Worm (Caenorhabditis elegans): Measurements from ENCODE around the gene tag-115.

Gene tag-115

ce11 chrIV:13238943-13239861, at the start of gene tag-115:
tag-115 (minus strand) TSS chrIV:13239414.
- TF ChIP-seq nhr-41 (GFP tag; IDR thresholded peaks at IDR 0.05) (no peak), unc-39 (tag; optimal IDR thresholded peaks at IDR 0.05) (no peak), arid-1 (GFP tag; conservative IDR thresholded peaks at IDR 0.05) (peak; percentile 83), snpc-4 (tag; optimal IDR thresholded peaks at IDR 0.05) (no peak), sdz-12 (GFP tag; optimal IDR thresholded peaks at IDR 0.05) (no peak), lir-3 (tag; optimal IDR thresholded peaks at IDR 0.05) (no peak), Y48G9A.11 (GFP tag; IDR thresholded peaks at IDR 0.05) (peak; percentile 50; the same call in 1 of the 2 replicates), ceh-28 (tag; optimal IDR thresholded peaks at IDR 0.05) (no peak), ces-1 (GFP tag; optimal IDR thresholded peaks at IDR 0.05) (no peak), nhr-10 (tag; optimal IDR thresholded peaks at IDR 0.05) (no peak), ZK546.5 (tag; optimal IDR thresholded peaks at IDR 0.05) (no peak), hlh-11 (tag; optimal IDR thresholded peaks at IDR 0.05) (no peak), hmg-1.1 (GFP tag; IDR thresholded peaks at IDR 0.05) (no peak), ceh-32 (tag; optimal IDR thresholded peaks at IDR 0.05; ENCODE audit: poor library complexity) (no peak), mxl-3 (GFP tag; optimal IDR thresholded peaks at IDR 0.05) (no peak), dmd-8 (GFP tag; IDR thresholded peaks at IDR 0.05) (no peak), ceh-20 (GFP tag; IDR thresholded peaks at IDR 0.05) (no peak), nhr-11 (tag; optimal IDR thresholded peaks at IDR 0.05) (no peak), mdl-1 (tag; optimal IDR thresholded peaks at IDR 0.05) (no peak), ceh-44 (GFP tag; IDR thresholded peaks at IDR 0.05) (no peak; the same call in 1 of the 2 replicates), saeg-2 (GFP tag; IDR thresholded peaks at IDR 0.05) (no peak), egl-43 (GFP tag; IDR thresholded peaks at IDR 0.05) (no peak), set-16 (GFP tag; IDR thresholded peaks at IDR 0.05) (no peak), madf-5 (GFP tag; IDR thresholded peaks at IDR 0.05) (no peak), egl-27 (tag; optimal IDR thresholded peaks at IDR 0.05) (no peak), zag-1 (tag; optimal IDR thresholded peaks at IDR 0.05) (no peak), T26A8.4 (GFP tag; IDR thresholded peaks at IDR 0.05) (no peak), nhr-48 (tag; optimal IDR thresholded peaks at IDR 0.05) (peak; percentile 48), F26F4.8 (GFP tag; conservative IDR thresholded peaks at IDR 0.05) (no peak; the same call in 1 of the 2 replicates), hif-1 (tag; optimal IDR thresholded peaks at IDR 0.05) (no peak), nhr-76 (tag; optimal IDR thresholded peaks at IDR 0.05) (no peak), nhr-102 (tag; optimal IDR thresholded peaks at IDR 0.05) (peak; percentile 56), pha-4 (GFP tag; IDR thresholded peaks at IDR 0.05) (peak; percentile 71; the same call in 1 of the 2 replicates), pha-4 (tag; optimal IDR thresholded peaks at IDR 0.05) (no peak), spr-3 (GFP tag; optimal IDR thresholded peaks at IDR 0.05) (no peak), ztf-7 (tag; optimal IDR thresholded peaks at IDR 0.05) (peak; percentile 6), daf-12 (tag; optimal IDR thresholded peaks at IDR 0.05) (no peak), zfp-3 (GFP tag; conservative IDR thresholded peaks at IDR 0.05) (no peak), daf-8 (GFP tag; IDR thresholded peaks at IDR 0.05) (no peak), unc-62 (GFP tag; optimal IDR thresholded peaks at IDR 0.05 in 1 of 2) (peak in 1 of 2 experiments; percentile 83), unc-62 (tag; optimal IDR thresholded peaks at IDR 0.05) (no peak), ZK337.2 (GFP tag; IDR thresholded peaks at IDR 0.05) (no peak), zfp-2 (tag; optimal IDR thresholded peaks at IDR 0.05) (no peak), cey-2 (tag; optimal IDR thresholded peaks at IDR 0.05; ENCODE audit: borderline replicate concordance, insufficient read depth) (no peak), ztf-11 (tag; optimal IDR thresholded peaks at IDR 0.05) (no peak), R02D3.7 (tag; optimal IDR thresholded peaks at IDR 0.05) (no peak), F37D6.2 (tag; optimal IDR thresholded peaks at IDR 0.05) (no peak), fos-1 (tag; optimal IDR thresholded peaks at IDR 0.05) (no peak), nhr-28 (tag; optimal IDR thresholded peaks at IDR 0.05) (no peak), dmd-9 (GFP tag; IDR thresholded peaks at IDR 0.05) (no peak), ama-1 (optimal IDR thresholded peaks at IDR 0.05) (peak; percentile 70)

Measured in whole organism, L4 larva.